Fruit fly (Drosophila melanogaster) whole organism, embryonic: ENCODE data around the gene kis.

Experiments
- Asciz ChIP-seq: fragments of 200-800 bp; sonication (Bioruptor generic); optimal IDR thresholded peaks from 2 replicates; lab custom pipeline; 2017; ENCODE audit warnings: missing biosample characterization, mild to moderate bottlenecking, missing genetic modification characterization, missing genetic modification reagents
- Atf-2 ChIP-seq: fragments of 200-800 bp; sonication (Bioruptor generic); optimal IDR thresholded peaks from 2 replicates; lab custom pipeline; 2016; ENCODE audit warnings: missing biosample characterization, missing genetic modification characterization
- Atf6 ChIP-seq: fragments of 200-800 bp; sonication (Bioruptor generic); IDR thresholded peaks from 2 replicates; pipeline ENCODE4 v1.3.6; 2022; ENCODE audit warnings: missing biosample characterization, missing genetic modification characterization
- BtbVII ChIP-seq: fragments of 200-800 bp; sonication (Bioruptor generic); optimal IDR thresholded peaks from 3 replicates; lab custom pipeline; 2017; ENCODE audit warnings: missing biosample characterization, mild to moderate bottlenecking, missing genetic modification characterization
- CG10565 ChIP-seq: fragments of 200-800 bp; sonication (Bioruptor generic); optimal IDR thresholded peaks from 3 replicates; lab custom pipeline; 2016; ENCODE audit warnings: missing biosample characterization, mild to moderate bottlenecking, missing genetic modification characterization
- CG16779 ChIP-seq: fragments of 200-800 bp; sonication (Bioruptor generic); IDR thresholded peaks from 2 replicates; pipeline ENCODE4 v1.3.6; 2022; ENCODE audit warnings: missing biosample characterization, missing genetic modification characterization
- CG16815 ChIP-seq: fragments of 200-800 bp; sonication (Bioruptor generic); optimal IDR thresholded peaks from 3 replicates; lab custom pipeline; 2017; ENCODE audit warnings: missing biosample characterization, mild to moderate bottlenecking, missing genetic modification characterization
- CG17186 ChIP-seq: fragments of 200-800 bp; sonication (Bioruptor generic); optimal IDR thresholded peaks from 3 replicates; lab custom pipeline; 2017; ENCODE audit warnings: missing biosample characterization, missing genetic modification reagents, missing genetic modification characterization
- CG18011 ChIP-seq: fragments of 200-800 bp; sonication (Bioruptor generic); optimal IDR thresholded peaks from 2 replicates; lab custom pipeline; 2017; ENCODE audit warnings: missing biosample characterization, missing genetic modification characterization, mild to moderate bottlenecking, moderate library complexity, missing genotype
- CG18476 ChIP-seq: fragments of 200-800 bp; sonication (Bioruptor generic); optimal IDR thresholded peaks from 2 replicates; lab custom pipeline; 2016; ENCODE audit warnings: missing biosample characterization, mild to moderate bottlenecking, missing genetic modification characterization
- CG3065 ChIP-seq: fragments of 200-800 bp; sonication (Bioruptor generic); optimal IDR thresholded peaks from 2 replicates; lab custom pipeline; 2016; ENCODE audit warnings: missing biosample characterization, missing genetic modification characterization
- CG31224 ChIP-seq: fragments of 200-800 bp; sonication (Bioruptor generic); IDR thresholded peaks from 2 replicates; pipeline ENCODE4 v1.3.6; 2022; ENCODE audit warnings: missing biosample characterization, missing genetic modification characterization
- CG34224 ChIP-seq: fragments of 200-800 bp; sonication (Bioruptor generic); IDR thresholded peaks from 3 replicates; pipeline ENCODE4 v1.3.6; 2022; ENCODE audit warnings: missing biosample characterization, missing genetic modification characterization; ENCODE audit not compliant: partially characterized antibody
- CG4617 ChIP-seq: fragments of 200-800 bp; sonication (Bioruptor generic); optimal IDR thresholded peaks from 3 replicates; lab custom pipeline; 2016; ENCODE audit warnings: missing biosample characterization, missing genetic modification characterization, borderline replicate concordance
- CG5180 ChIP-seq: fragments of 200-800 bp; sonication (Bioruptor generic); optimal IDR thresholded peaks from 3 replicates; lab custom pipeline; 2017; ENCODE audit warnings: missing biosample characterization, missing genetic modification characterization, mild to moderate bottlenecking, moderate library complexity, missing genetic modification reagents
- CG6654 ChIP-seq: fragments of 200-800 bp; sonication (Bioruptor generic); optimal IDR thresholded peaks from 2 replicates; lab custom pipeline; 2017; ENCODE audit warnings: missing biosample characterization, mild to moderate bottlenecking, missing genetic modification characterization
- CG8290 ChIP-seq, 3 experiments: fragments of 200-800 bp; sonication (Bioruptor generic); optimal IDR thresholded peaks; 2 replicates each; lab custom pipeline; 2016 to 2019; ENCODE audit warnings: missing biosample characterization in 3 of 3, missing genetic modification characterization in 3 of 3, mild to moderate bottlenecking in 2 of 3, moderate library complexity in 1 of 3
- CG8944 ChIP-seq: fragments of 200-800 bp; sonication (Bioruptor generic); optimal IDR thresholded peaks from 3 replicates; lab custom pipeline; 2016; ENCODE audit warnings: missing biosample characterization, missing genetic modification characterization
- CTCF ChIP-seq: fragments of 200-800 bp; sonication (Bioruptor generic); optimal IDR thresholded peaks from 2 replicates; lab custom pipeline; 2017; ENCODE audit warnings: missing biosample characterization, mild to moderate bottlenecking, missing genetic modification characterization, moderate library complexity
- CrebB ChIP-seq: fragments of 200-800 bp; sonication (Bioruptor generic); optimal IDR thresholded peaks from 3 replicates; lab custom pipeline; 2018; ENCODE audit warnings: missing biosample characterization, mild to moderate bottlenecking, missing genetic modification characterization
- Dbx ChIP-seq: fragments of 200-800 bp; sonication (Bioruptor generic); IDR thresholded peaks from 3 replicates; pipeline ENCODE4 v1.3.6; 2022; ENCODE audit warnings: missing biosample characterization, missing genetic modification characterization
- Dek ChIP-seq: fragments of 200-800 bp; sonication (Bioruptor generic); optimal IDR thresholded peaks from 3 replicates; lab custom pipeline; 2019; ENCODE audit warnings: missing biosample characterization, mild to moderate bottlenecking, missing genetic modification characterization, moderate library complexity
- Dip3 ChIP-seq: fragments of 200-800 bp; sonication (Bioruptor generic); optimal IDR thresholded peaks from 3 replicates; lab custom pipeline; 2016; ENCODE audit warnings: missing biosample characterization, missing genetic modification characterization
- Doc2 ChIP-seq: fragments of 200-800 bp; sonication (Bioruptor generic); IDR thresholded peaks from 2 replicates; pipeline ENCODE4 v1.3.6; 2022; ENCODE audit warnings: missing biosample characterization, missing genetic modification characterization
- E2f1 ChIP-seq: fragments of 200-800 bp; sonication (Bioruptor generic); IDR thresholded peaks from 2 replicates; pipeline ENCODE4 v1.3.6; 2022; ENCODE audit warnings: missing biosample characterization, missing genetic modification characterization
- Eip74EF ChIP-seq, 2 experiments: fragments of 200-800 bp in 1 of 2; fragments of >200 bp in 1 of 2; sonication (Bioruptor generic) in 1 of 2; optimal IDR thresholded peaks; 2 replicates each; lab custom pipeline; 2017 to 2019; ENCODE audit warnings: missing biosample characterization in 2 of 2, missing genetic modification characterization in 2 of 2, mild to moderate bottlenecking in 1 of 2, moderate library complexity in 1 of 2
- Elba2 ChIP-seq: fragments of 200-800 bp; sonication (Bioruptor generic); optimal IDR thresholded peaks from 3 replicates; lab custom pipeline; 2016; ENCODE audit warnings: missing biosample characterization, missing genetic modification characterization
- Hand ChIP-seq: fragments of 200-800 bp; sonication (Bioruptor generic); optimal IDR thresholded peaks from 2 replicates; lab custom pipeline; 2017; ENCODE audit warnings: mild to moderate bottlenecking, missing biosample characterization, missing genetic modification reagents, missing genetic modification characterization
- Lpt ChIP-seq: fragments of >200 bp; optimal IDR thresholded peaks from 2 replicates; lab custom pipeline; 2018; ENCODE audit warnings: missing biosample characterization, missing genetic modification characterization
- Opbp ChIP-seq: fragments of 200-800 bp; sonication (Bioruptor generic); IDR thresholded peaks from 3 replicates; pipeline ENCODE4 v1.3.6; 2022; ENCODE audit warnings: missing biosample characterization, missing genetic modification characterization; ENCODE audit not compliant: partially characterized antibody
- bcd ChIP-seq: fragments of 200-800 bp; sonication (Bioruptor generic); optimal IDR thresholded peaks from 2 replicates; lab custom pipeline; 2017; ENCODE audit warnings: missing biosample characterization, mild to moderate bottlenecking, missing genetic modification characterization
- br ChIP-seq: fragments of >200 bp; optimal IDR thresholded peaks from 2 replicates; lab custom pipeline; 2017
- chinmo ChIP-seq: fragments of 200-800 bp; sonication (Bioruptor generic); IDR thresholded peaks from 4 replicates; pipeline ENCODE4 v1.3.6; 2022; ENCODE audit warnings: missing biosample characterization, missing genetic modification characterization; ENCODE audit not compliant: partially characterized antibody
- croc ChIP-seq: fragments of 200-800 bp; sonication (Bioruptor generic); conservative IDR thresholded peaks from 3 replicates; pipeline ENCODE4 v1.3.6; 2022; ENCODE audit warnings: missing biosample characterization, missing genetic modification characterization
- danr ChIP-seq: fragments of 200-800 bp; sonication (Bioruptor generic); IDR thresholded peaks from 2 replicates; pipeline ENCODE4 v1.3.6; 2022; ENCODE audit warnings: missing biosample characterization, missing genetic modification characterization
- eve ChIP-seq, 2 experiments: fragments of >200 bp; optimal IDR thresholded peaks; 2 replicates each; lab custom pipeline; 2017; ENCODE audit warnings: missing biosample characterization in 2 of 2, missing genetic modification characterization in 2 of 2
- gce ChIP-seq: fragments of 200-800 bp; sonication (Bioruptor generic); IDR thresholded peaks from 3 replicates; pipeline ENCODE4 v1.3.6; 2022; ENCODE audit warnings: missing biosample characterization, missing genetic modification characterization
- hbn ChIP-seq: fragments of 200-800 bp; sonication (Bioruptor generic); IDR thresholded peaks from 2 replicates; pipeline ENCODE4 v1.3.6; 2022; ENCODE audit warnings: missing biosample characterization, missing genetic modification characterization; ENCODE audit not compliant: partially characterized antibody
- lab ChIP-seq: fragments of 200-800 bp; sonication (Bioruptor generic); optimal IDR thresholded peaks from 3 replicates; lab custom pipeline; 2017; ENCODE audit warnings: missing biosample characterization, missing genetic modification characterization, mild to moderate bottlenecking, moderate library complexity, missing genetic modification reagents
- mld ChIP-seq: fragments of 200-800 bp; sonication (Bioruptor generic); IDR thresholded peaks from 3 replicates; pipeline ENCODE4 v1.3.6; 2022; ENCODE audit warnings: missing biosample characterization, missing genetic modification characterization; ENCODE audit not compliant: partially characterized antibody
- otp ChIP-seq: fragments of 200-800 bp; sonication (Bioruptor generic); IDR thresholded peaks from 3 replicates; pipeline ENCODE4, ENCODE4 v1.3.6; 2022; ENCODE audit warnings: missing biosample characterization, missing genetic modification characterization
- p53 ChIP-seq: fragments of 200-800 bp; sonication (Bioruptor generic); optimal IDR thresholded peaks from 2 replicates; lab custom pipeline; 2016; ENCODE audit warnings: missing biosample characterization, missing genetic modification characterization
- rib ChIP-seq: fragments of 200-800 bp; sonication (Bioruptor generic); IDR thresholded peaks from 2 replicates; pipeline ENCODE4 v1.3.6; 2022; ENCODE audit warnings: missing biosample characterization, missing genetic modification characterization
- ro ChIP-seq: fragments of 200-800 bp; sonication (Bioruptor generic); IDR thresholded peaks from 2 replicates; pipeline ENCODE4 v1.3.6; 2022; ENCODE audit warnings: missing biosample characterization, missing genetic modification characterization
- sc ChIP-seq, 3 experiments: fragments of >200 bp in 2 of 3; fragments of 200-800 bp in 1 of 3; sonication (Bioruptor generic) in 1 of 3; optimal IDR thresholded peaks; 2 replicates in 2 of 3; 3 replicates in 1 of 3; lab custom pipeline; 2017; ENCODE audit warnings: mild to moderate bottlenecking in 1 of 3, missing biosample characterization in 1 of 3, missing genetic modification characterization in 1 of 3, missing genetic modification reagents in 1 of 3
- schlank ChIP-seq: fragments of 200-800 bp; sonication (Bioruptor generic); optimal IDR thresholded peaks from 2 replicates; lab custom pipeline; 2018; ENCODE audit warnings: missing biosample characterization, mild to moderate bottlenecking, missing genetic modification characterization
- sens-2 ChIP-seq: fragments of 200-800 bp; sonication (Bioruptor generic); IDR thresholded peaks from 2 replicates; pipeline ENCODE4 v1.3.6; 2022; ENCODE audit warnings: missing biosample characterization, missing genetic modification characterization
- sim ChIP-seq: fragments of 200-800 bp; sonication (Bioruptor generic); IDR thresholded peaks from 2 replicates; pipeline ENCODE4 v1.3.6; 2022; ENCODE audit warnings: missing biosample characterization, missing genetic modification characterization
- sqz ChIP-seq: fragments of 200-800 bp; sonication (Bioruptor generic); optimal IDR thresholded peaks from 3 replicates; lab custom pipeline; 2018; ENCODE audit warnings: missing biosample characterization, mild to moderate bottlenecking, missing genetic modification characterization
- sug ChIP-seq: fragments of 200-800 bp; optimal IDR thresholded peaks from 2 replicates; lab custom pipeline; 2019; ENCODE audit warnings: missing biosample characterization, mild to moderate bottlenecking, missing genetic modification characterization, moderate library complexity
- tup ChIP-seq: fragments of 200-800 bp; sonication (Bioruptor generic); optimal IDR thresholded peaks from 2 replicates; lab custom pipeline; 2016; ENCODE audit warnings: missing biosample characterization, mild to moderate bottlenecking, missing genetic modification characterization, moderate library complexity

The kis gene

dm6 chr2L:273603-274002 lies 23.0 kb upstream of the kis start, which contains the start of the genes mbm and CG11555 (continued):
- TF ChIP-seq CG18476 (GFP tag; lab: Kevin White, UChicago) (no peak), CG16779 (no peak), sug (tag; lab: Kevin White, UChicago) (peak; percentile 57), sim (GFP tag; lab: Robert Waterston, UW) (no peak), croc (GFP tag; lab: Robert Waterston, UW) (no peak), gce (GFP tag; lab: Robert Waterston, UW) (no peak), tup (GFP tag; lab: Kevin White, UChicago) (no peak), eve (GFP tag; optimal IDR thresholded peaks at IDR 0.05; lab: Kevin White, UChicago) (no peak), Lpt (GFP tag; lab: Kevin White, UChicago) (no peak), rib (GFP tag; lab: Robert Waterston, UW) (no peak), CG8944 (no peak), CG6654 (no peak), CG10565 (GFP tag; lab: Kevin White, UChicago) (no peak), CTCF (GFP tag; lab: Kevin White, UChicago) (no peak), CG5180 (GFP tag; lab: Kevin White, UChicago) (no peak), Atf-2 (no peak), CG18011 (GFP tag; lab: Kevin White, UChicago) (no peak), p53 (no peak), CG31224 (GFP tag; lab: Robert Waterston, UW) (0 out of 2 replicates have a peak, but pooled peaks have one; percentile 15), Atf6 (GFP tag; lab: Robert Waterston, UW) (no peak), CG4617 (GFP tag; lab: Kevin White, UChicago) (peak; percentile 10), Hand (GFP tag; lab: Kevin White, UChicago) (no peak), Asciz (GFP tag; lab: Kevin White, UChicago) (no peak), CG17186 (GFP tag; lab: Kevin White, UChicago) (no peak), ro (no peak), Elba2 (no peak), CG16815 (GFP tag; lab: Kevin White, UChicago) (no peak), Dek (tag; lab: Kevin White, UChicago) (no peak), sqz (GFP tag; lab: Kevin White, UChicago) (no peak), bcd (no peak), danr (GFP tag; lab: Robert Waterston, UW) (no peak), hbn (GFP tag; lab: Robert Waterston, UW) (0 out of 2 replicates have a peak, but pooled peaks have one; percentile 24), CG8290 (GFP tag; optimal IDR thresholded peaks at IDR 0.05; lab: Kevin White, UChicago) (no peak), CG8290 (tag; optimal IDR thresholded peaks at IDR 0.05; lab: Kevin White, UChicago) (no peak), Dbx (GFP tag; lab: Robert Waterston, UW) (no peak), sc (optimal IDR thresholded peaks at IDR 0.05; lab: Kevin White, UChicago) (no peak), sc (GFP tag; optimal IDR thresholded peaks at IDR 0.05; lab: Kevin White, UChicago) (no peak), CrebB (tag; lab: Kevin White, UChicago) (no peak), br (lab: Kevin White, UChicago) (no peak), otp (GFP tag; lab: Robert Waterston, UW) (no peak), CG34224 (GFP tag; lab: Robert Waterston, UW) (peak; percentile 53; the same call in 2 of the 3 replicates), chinmo (GFP tag; lab: Robert Waterston, UW) (no peak), Doc2 (no peak), lab (GFP tag; lab: Kevin White, UChicago) (no peak), sens-2 (GFP tag; lab: Robert Waterston, UW) (no peak), schlank (no peak), E2f1 (no peak), Opbp (GFP tag; lab: Robert Waterston, UW) (no peak), BtbVII (no peak), mld (no peak; the same call in 2 of the 3 replicates), Eip74EF (GFP tag; optimal IDR thresholded peaks at IDR 0.05; lab: Kevin White, UChicago) (no peak), CG3065 (no peak), Dip3 (GFP tag; lab: Kevin White, UChicago) (no peak)
